Worm (Caenorhabditis elegans): ENCODE results near the gene clec-262.

Gene clec-262

DNA sequence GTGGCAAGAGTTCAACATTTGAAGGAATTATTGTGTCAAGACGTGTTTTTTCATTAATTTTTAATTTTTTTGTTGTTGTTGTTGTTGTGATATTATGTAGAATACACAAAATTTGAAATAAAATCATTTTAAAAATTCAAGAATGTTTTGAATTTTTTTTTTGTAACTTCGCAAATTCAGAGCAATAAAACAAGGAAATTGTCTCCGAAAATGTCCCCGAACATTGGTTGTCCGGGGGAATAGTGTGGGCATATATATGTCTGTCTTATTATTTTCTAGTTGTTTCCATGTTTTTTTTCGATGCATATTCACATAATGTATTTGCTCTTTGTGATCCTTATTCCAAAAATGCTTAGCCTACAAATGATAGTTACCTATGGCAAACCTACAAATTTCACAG, at the start of gene clec-262:
TSS of gene clec-262 (plus strand) at position 301 of the 400 bp plus-strand sequence.
- TF ChIP-seq aptf-2 (GFP tag; conservative IDR thresholded peaks at IDR 0.05) (no peak), dpl-1 (GFP tag; optimal IDR thresholded peaks at IDR 0.05) (no peak), F22D6.2 (tag; optimal IDR thresholded peaks at IDR 0.05) (no peak), madf-3 (GFP tag; IDR thresholded peaks at IDR 0.05) (no peak), unc-130 (GFP tag; optimal IDR thresholded peaks at IDR 0.05) (no peak), dpff-1 (tag; optimal IDR thresholded peaks at IDR 0.05) (no peak), snpc-3.4 (tag; optimal IDR thresholded peaks at IDR 0.05) (no peak), ztf-18 (tag; optimal IDR thresholded peaks at IDR 0.05) (no peak), cebp-2 (GFP tag; IDR thresholded peaks at IDR 0.05) (no peak), mel-28 (tag; optimal IDR thresholded peaks at IDR 0.05; ENCODE audit: borderline replicate concordance) (no peak), nfyb-1 (GFP tag; IDR thresholded peaks at IDR 0.05) (no peak)

DNA sequence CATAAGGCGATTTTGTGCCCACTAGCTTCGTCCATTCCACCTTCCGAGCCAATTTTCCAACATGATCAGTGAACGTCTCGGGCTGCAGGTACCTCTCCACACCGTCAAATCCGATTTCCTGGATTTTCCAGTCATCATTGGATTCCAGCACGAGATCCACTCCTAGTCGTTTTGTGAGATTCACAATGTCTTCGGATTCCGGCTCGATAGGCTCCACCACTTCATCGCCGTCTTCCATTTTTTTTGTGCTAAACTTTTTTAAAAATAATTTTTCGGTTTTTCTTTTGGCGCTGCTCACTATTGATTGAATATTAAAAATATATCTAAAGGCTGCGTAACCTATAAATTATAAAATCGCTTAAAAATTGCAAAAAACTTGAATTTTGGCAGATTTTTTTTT, 44.6 kb upstream of the clec-262 start, which contains the start of gene mdt-17:
TSS of gene mdt-17 (minus strand) at position 256 of the 400 bp plus-strand sequence.
- TF ChIP-seq efl-1 (GFP tag; optimal IDR thresholded peaks at IDR 0.05) (no peak), lin-26 (GFP tag; IDR thresholded peaks at IDR 0.05) (peak; percentile 37; the same call in 1 of the 2 replicates), ztf-18 (tag; optimal IDR thresholded peaks at IDR 0.05) (no peak), F33H1.4 (GFP tag; IDR thresholded peaks at IDR 0.05) (no peak), F39B2.1 (GFP tag; IDR thresholded peaks at IDR 0.05) (no peak), hlh-12 (tag; optimal IDR thresholded peaks at IDR 0.05) (no peak), hmg-1.2 (GFP tag; IDR thresholded peaks at IDR 0.05) (no peak; the same call in 1 of the 2 replicates), ztf-22 (GFP tag; optimal IDR thresholded peaks at IDR 0.05) (no peak), attf-6 (GFP tag; IDR thresholded peaks at IDR 0.05) (peak; percentile 62; the same call in 1 of the 2 replicates), hmg-20 (GFP tag; IDR thresholded peaks at IDR 0.05) (no peak), mel-28 (tag; optimal IDR thresholded peaks at IDR 0.05; ENCODE audit: borderline replicate concordance) (no peak), ztf-28 (GFP tag; IDR thresholded peaks at IDR 0.05) (no peak), B0035.1 (tag; optimal IDR thresholded peaks at IDR 0.05) (no peak), ccch-3 (GFP tag; optimal IDR thresholded peaks at IDR 0.05) (no peak), athp-1 (tag; optimal IDR thresholded peaks at IDR 0.05) (peak; percentile 79), dpl-1 (GFP tag; optimal IDR thresholded peaks at IDR 0.05) (no peak), cebp-1 (GFP tag; IDR thresholded peaks at IDR 0.05) (no peak), cebp-1 (tag; optimal IDR thresholded peaks at IDR 0.05) (no peak), ceh-58 (GFP tag; IDR thresholded peaks at IDR 0.05) (no peak), chd-7 (tag; optimal IDR thresholded peaks at IDR 0.05) (peak; percentile 41), Y53F4B.3 (GFP tag; IDR thresholded peaks at IDR 0.05) (no peak), repo-1 (tag; optimal IDR thresholded peaks at IDR 0.05) (peak; percentile 46), madf-3 (GFP tag; IDR thresholded peaks at IDR 0.05) (peak; percentile 79), nfyb-1 (GFP tag; IDR thresholded peaks at IDR 0.05) (peak; percentile 61; the same call in 1 of the 2 replicates), ekl-4 (GFP tag; IDR thresholded peaks at IDR 0.05) (peak; percentile 82; the same call in 1 of the 2 replicates), unc-130 (GFP tag; optimal IDR thresholded peaks at IDR 0.05) (no peak), madf-10 (tag; optimal IDR thresholded peaks at IDR 0.05) (no peak), C17E4.6 (GFP tag; IDR thresholded peaks at IDR 0.05) (0 out of 2 replicates have a peak, but pooled peaks have one; percentile 36), let-607 (tag; optimal IDR thresholded peaks at IDR 0.05) (no peak), T07F8.4 (tag; optimal IDR thresholded peaks at IDR 0.05) (no peak), snpc-1.3 (tag; optimal IDR thresholded peaks at IDR 0.05; ENCODE audit: insufficient read depth) (no peak), cebp-2 (GFP tag; IDR thresholded peaks at IDR 0.05) (0 out of 2 replicates have a peak, but pooled peaks have one; percentile 40), ceh-100 (GFP tag; IDR thresholded peaks at IDR 0.05) (peak; percentile 36; the same call in 1 of the 2 replicates), mcd-1 (GFP tag; IDR thresholded peaks at IDR 0.05) (no peak), B0336.3 (GFP tag; IDR thresholded peaks at IDR 0.05) (peak; percentile 80), dox-1 (GFP tag; IDR thresholded peaks at IDR 0.05) (0 out of 2 replicates have a peak, but pooled peaks have one; percentile 15), dpff-1 (tag; optimal IDR thresholded peaks at IDR 0.05) (no peak), pbrm-1 (GFP tag; IDR thresholded peaks at IDR 0.05) (no peak), gei-17 (GFP tag; optimal IDR thresholded peaks at IDR 0.05) (no peak), Y79H2A.3 (GFP tag; conservative IDR thresholded peaks at IDR 0.05) (0 out of 2 replicates have a peak, but pooled peaks have one; percentile 54), lsy-27 (tag; optimal IDR thresholded peaks at IDR 0.05; ENCODE audit: borderline replicate concordance, insufficient read depth) (no peak), Y95B8A.8 (GFP tag; IDR thresholded peaks at IDR 0.05) (0 out of 2 replicates have a peak, but pooled peaks have one; percentile 22)
